Fruit fly (Drosophila melanogaster): ENCODE results near the gene CG7168.

The CG7168 gene

DNA sequence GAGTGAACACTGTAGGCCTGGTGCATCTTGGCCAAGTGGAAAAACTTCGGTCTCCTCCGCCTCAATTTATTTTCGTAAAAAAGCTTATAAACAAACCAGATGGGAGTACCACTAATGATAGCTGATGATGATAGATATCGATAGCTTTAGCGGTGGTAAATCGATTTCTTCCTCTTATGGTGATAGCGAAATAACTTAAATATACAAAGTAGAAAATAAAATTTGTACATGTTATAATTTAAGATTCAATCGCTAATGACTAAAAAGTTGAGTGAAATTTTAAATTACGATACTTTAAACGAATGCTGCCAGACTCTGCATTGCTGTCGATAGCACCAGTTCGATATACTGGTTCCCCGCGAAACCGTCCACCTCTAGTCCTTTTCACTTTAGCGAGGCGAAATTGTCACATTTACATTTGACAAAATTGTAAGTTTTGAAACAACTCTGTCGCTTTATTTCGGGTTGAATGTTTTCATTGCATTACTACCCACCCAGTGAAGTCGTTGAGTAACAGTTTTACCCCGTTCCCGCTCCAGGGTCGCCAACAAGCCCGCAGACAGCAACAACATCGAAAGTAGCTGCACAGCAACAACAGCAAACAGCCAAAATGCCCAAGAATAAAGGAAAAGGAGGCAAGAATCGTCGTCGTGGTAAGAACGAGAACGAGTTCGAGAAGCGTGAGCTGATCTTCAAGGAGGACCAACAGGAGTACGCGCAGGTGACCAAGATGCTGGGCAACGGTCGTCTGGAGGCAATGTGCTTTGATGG lies 48.6 kb upstream of the CG7168 start, which contains the start of the genes Vps39 and eIF1A:
Gene Vps39 (minus strand): TSS at position 119 of the 771 bp plus-strand sequence.
Gene eIF1A (plus strand): TSS at position 338 of the 771 bp plus-strand sequence.
- TF ChIP-seq Abd-B (GFP tag; optimal IDR thresholded peaks at IDR 0.05) (no peak), OdsH (GFP tag; optimal IDR thresholded peaks at IDR 0.05) (no peak), sv (GFP tag; optimal IDR thresholded peaks at IDR 0.05) (peak; percentile 42), psq (GFP tag; optimal IDR thresholded peaks at IDR 0.05) (no peak), CG9705 (GFP tag; optimal IDR thresholded peaks at IDR 0.05) (peak; percentile 17), CrebA (GFP tag; optimal IDR thresholded peaks at IDR 0.05; ENCODE audit: borderline replicate concordance) (no peak), fru (GFP tag; optimal IDR thresholded peaks at IDR 0.05) (peak; percentile 39), sage (GFP tag; optimal IDR thresholded peaks at IDR 0.05) (no peak), br (GFP tag; optimal IDR thresholded peaks at IDR 0.05) (peak; percentile 47), ey (GFP tag; optimal IDR thresholded peaks at IDR 0.05) (peak; percentile 16), Dif (GFP tag; optimal IDR thresholded peaks at IDR 0.05; ENCODE audit: partially characterized antibody) (no peak), jim (GFP tag; optimal IDR thresholded peaks at IDR 0.05) (no peak), Myc (optimal IDR thresholded peaks at IDR 0.05) (peak; percentile 13), Jra (GFP tag; optimal IDR thresholded peaks at IDR 0.05) (peak; percentile 69), foxo (GFP tag; optimal IDR thresholded peaks at IDR 0.05) (peak in 1 of 2 experiments; percentile 36), dsf (GFP tag; optimal IDR thresholded peaks at IDR 0.05; ENCODE audit: borderline replicate concordance) (no peak), Hnf4 (GFP tag; optimal IDR thresholded peaks at IDR 0.05) (no peak)

DNA sequence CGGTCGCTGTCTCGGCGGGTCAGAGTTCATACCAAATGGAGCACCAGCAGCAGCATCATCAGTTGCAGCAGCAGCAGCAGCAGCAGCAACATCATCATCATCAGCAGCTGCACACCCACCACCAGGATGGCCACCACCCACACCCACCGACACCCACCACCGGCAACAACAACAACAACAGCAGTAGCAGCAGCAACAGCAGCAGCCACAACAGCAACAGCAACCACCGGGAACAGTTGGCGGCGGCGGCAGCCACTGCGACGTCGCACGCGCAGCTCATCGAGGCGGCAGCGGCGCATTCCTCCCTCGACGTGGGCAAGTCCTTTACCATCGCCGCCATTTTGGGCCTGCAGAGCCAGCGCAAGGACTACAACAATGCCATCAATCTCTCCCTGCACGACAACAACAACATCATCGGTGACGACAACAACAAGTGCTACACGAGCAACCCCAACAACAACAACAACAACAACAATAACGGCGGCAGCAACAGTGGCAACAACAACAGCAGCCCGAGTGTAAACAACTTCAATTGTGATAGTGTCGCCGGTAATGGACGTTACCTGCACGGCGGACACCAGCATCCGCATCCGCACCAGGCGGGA lies 44.0 kb upstream of the CG7168 start:
- no peak for TF ChIP-seq Sp1 (GFP tag; optimal IDR thresholded peaks at IDR 0.05)
- TF ChIP-seq Dfd (GFP tag; optimal IDR thresholded peaks at IDR 0.05) = peak; percentile 89

DNA sequence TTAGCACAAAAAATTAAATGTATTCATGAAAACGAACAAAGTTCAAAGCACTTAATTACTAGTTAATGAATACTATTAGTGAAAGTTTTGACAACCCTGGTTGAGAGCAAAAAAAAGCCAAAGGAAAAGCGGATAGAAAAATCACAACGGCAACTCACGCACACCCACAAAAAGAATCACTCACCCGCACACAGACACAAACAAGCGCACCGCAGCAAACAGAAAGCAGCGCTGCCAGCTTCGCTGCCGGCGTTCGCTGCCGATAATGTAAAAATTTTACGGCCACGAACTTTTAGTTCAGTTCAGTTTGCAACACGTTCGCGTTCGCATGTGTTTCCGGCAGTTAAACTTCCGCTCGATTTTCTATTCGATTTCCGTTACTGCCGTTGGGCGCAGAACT lies 41.6 kb upstream of the CG7168 start, which contains the start of gene CG18599:
Gene CG18599 (plus strand): TSS at position 301 of the 400 bp plus-strand sequence.
- TF ChIP-seq Abd-B (GFP tag; optimal IDR thresholded peaks at IDR 0.05) (no peak), usp (GFP tag; optimal IDR thresholded peaks at IDR 0.05) (no peak), pan (optimal IDR thresholded peaks at IDR 0.05) (no peak), woc (GFP tag; optimal IDR thresholded peaks at IDR 0.05) (no peak), HLH106 (tag; optimal IDR thresholded peaks at IDR 0.05) (no peak), ey (GFP tag; optimal IDR thresholded peaks at IDR 0.05) (no peak), Jra (GFP tag; optimal IDR thresholded peaks at IDR 0.05) (no peak), dl (GFP tag; optimal IDR thresholded peaks at IDR 0.05; ENCODE audit: insufficient read depth in 1 of 2, partially characterized antibody in 2 of 2) (no peak), sage (GFP tag; optimal IDR thresholded peaks at IDR 0.05) (no peak), tai (GFP tag; optimal IDR thresholded peaks at IDR 0.05) (no peak), Hr83 (GFP tag; optimal IDR thresholded peaks at IDR 0.05; ENCODE audit: poor library complexity, severe bottlenecking) (no peak), sv (GFP tag; optimal IDR thresholded peaks at IDR 0.05) (no peak), Dfd (GFP tag; optimal IDR thresholded peaks at IDR 0.05) (no peak), jim (GFP tag; optimal IDR thresholded peaks at IDR 0.05) (no peak), rgr (GFP tag; optimal IDR thresholded peaks at IDR 0.05) (no peak)

DNA sequence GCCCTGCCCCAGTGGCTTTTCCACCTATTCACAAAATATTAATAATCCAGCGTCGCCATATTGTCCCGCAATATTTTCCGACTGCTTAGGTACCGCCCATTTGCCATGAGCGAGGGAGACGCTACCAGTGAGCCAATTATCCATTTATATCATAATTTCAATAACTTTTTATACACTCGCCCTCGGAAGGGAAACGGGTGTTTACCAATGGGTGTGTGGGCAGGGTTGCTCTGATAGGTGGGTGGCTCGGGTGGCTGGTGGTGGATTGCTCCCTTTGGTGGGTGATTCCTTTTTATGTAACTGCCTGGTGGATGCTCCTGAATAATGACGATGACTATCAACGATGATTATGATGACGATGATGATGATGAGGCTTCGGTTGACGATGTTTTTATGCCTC lies 40.8 kb upstream of the CG7168 start:
- TF ChIP-seq Vsx2 (GFP tag; optimal IDR thresholded peaks at IDR 0.05; ENCODE audit: partially characterized antibody) (peak; percentile 44), rgr (GFP tag; optimal IDR thresholded peaks at IDR 0.05) (no peak), fru (GFP tag; optimal IDR thresholded peaks at IDR 0.05) (no peak), N (GFP tag; optimal IDR thresholded peaks at IDR 0.05) (no peak), Hr78 (GFP tag; optimal IDR thresholded peaks at IDR 0.05) (no peak), sv (GFP tag; optimal IDR thresholded peaks at IDR 0.05) (no peak)

DNA sequence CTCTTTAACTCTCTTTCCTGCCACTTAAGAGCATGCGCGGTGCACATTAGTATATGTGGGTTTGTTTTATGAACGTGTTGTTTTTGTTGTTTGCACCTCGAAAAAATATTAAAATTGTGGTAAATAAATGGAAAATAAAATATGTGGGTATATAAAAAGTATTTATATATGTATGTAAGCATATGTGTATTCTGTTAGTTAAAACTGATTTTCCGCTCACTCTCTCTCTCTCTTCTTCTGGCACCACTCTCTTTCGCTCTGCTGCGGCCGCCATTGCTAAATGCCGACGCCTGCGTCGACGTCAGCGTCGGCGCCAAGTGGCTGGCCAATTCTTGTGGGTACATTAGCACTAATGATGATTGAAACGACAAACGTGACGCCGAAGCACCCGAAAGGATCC lies 39.4 kb upstream of the CG7168 start:
- no peak for TF ChIP-seq Vsx2 (GFP tag; optimal IDR thresholded peaks at IDR 0.05; ENCODE audit: partially characterized antibody)
- no peak for TF ChIP-seq woc (GFP tag; optimal IDR thresholded peaks at IDR 0.05)
- TF ChIP-seq rgr (GFP tag; optimal IDR thresholded peaks at IDR 0.05) = no peak
- no peak for TF ChIP-seq Myc (optimal IDR thresholded peaks at IDR 0.05)
- TF ChIP-seq GATAd (GFP tag; optimal IDR thresholded peaks at IDR 0.05) = no peak
- TF ChIP-seq N (GFP tag; optimal IDR thresholded peaks at IDR 0.05) = no peak
- no peak for TF ChIP-seq Sp1 (GFP tag; optimal IDR thresholded peaks at IDR 0.05)
- no peak for TF ChIP-seq tai (GFP tag; optimal IDR thresholded peaks at IDR 0.05)
- TF ChIP-seq Mio (GFP tag; optimal IDR thresholded peaks at IDR 0.05) = no peak
- TF ChIP-seq usp (GFP tag; optimal IDR thresholded peaks at IDR 0.05) = no peak
- no peak for TF ChIP-seq lola (GFP tag; optimal IDR thresholded peaks at IDR 0.05)
- no peak for TF ChIP-seq brk (GFP tag; optimal IDR thresholded peaks at IDR 0.05)
- no peak for TF ChIP-seq HLH106 (tag; optimal IDR thresholded peaks at IDR 0.05)
- no peak for TF ChIP-seq Hr83 (GFP tag; optimal IDR thresholded peaks at IDR 0.05; ENCODE audit: poor library complexity, severe bottlenecking)

Measured in whole organism, wandering third instar larva.